Fruit fly (Drosophila melanogaster): Measurements from ENCODE around the gene Cpr67Fa2.
A peak's percentile ranks its signal among the peaks of the same experiment; 100 is the strongest.

DNA sequence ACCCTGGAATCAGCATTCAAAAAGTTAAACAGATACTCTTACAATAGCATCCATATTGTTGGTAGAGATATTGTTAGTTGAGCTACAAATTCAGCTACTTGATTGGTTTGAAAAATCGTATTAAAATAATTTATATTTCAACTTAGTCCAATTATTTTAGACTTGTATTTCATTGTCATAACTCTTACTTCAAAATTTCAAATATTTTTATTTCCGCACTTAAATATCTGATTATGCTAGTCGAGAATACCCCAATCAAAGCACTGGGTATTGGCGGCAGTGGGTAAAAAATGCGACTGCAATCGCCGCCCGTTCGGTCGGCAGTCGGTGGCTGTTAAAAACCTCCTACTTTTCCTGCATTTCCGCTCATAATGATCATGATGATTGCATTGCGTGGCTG lies 37.3 kb downstream of the Cpr67Fa2 start:
- TF ChIP-seq CG10348 (GFP tag; IDR thresholded peaks at IDR 0.05) = no peak
- TF ChIP-seq CG12605 (GFP tag; IDR thresholded peaks at IDR 0.05) = 0 out of 2 replicates have a peak, but pooled peaks have one; percentile 27
- peak; percentile 88 for TF ChIP-seq CG15710 (tag; optimal IDR thresholded peaks at IDR 0.05)
- peak; percentile 3 for TF ChIP-seq CG34367 (tag; optimal IDR thresholded peaks at IDR 0.05)
- peak; percentile 91 for TF ChIP-seq CG14655 (GFP tag; optimal IDR thresholded peaks at IDR 0.05)
- TF ChIP-seq CG8159 (tag; optimal IDR thresholded peaks at IDR 0.05) = peak; percentile 95
